Worm (Caenorhabditis elegans) whole organism, mixed stage, embryonic: ENCODE data around the gene gop-1.

Experiments used
- M03D4.4 ChIP-seq: sonication (generic microtip); optimal IDR thresholded peaks from 2 replicates; lab custom pipeline; 2017; ENCODE audit warnings: mild to moderate bottlenecking, missing genetic modification characterization, missing compliant biosample characterization
- bed-3 ChIP-seq: fragments of 200-800 bp; sonication (Bioruptor generic); optimal IDR thresholded peaks from 3 replicates; lab custom pipeline; 2018; ENCODE audit warnings: mild to moderate bottlenecking, missing genetic modification characterization, moderate library complexity, missing compliant biosample characterization
- blmp-1 ChIP-seq: fragments of 150-350 bp; optimal IDR thresholded peaks from 2 replicates; lab custom pipeline; 2014; ENCODE audit warnings: missing biosample characterization, missing genetic modification characterization
- ceh-39 ChIP-seq: fragments of 150-350 bp; optimal IDR thresholded peaks from 2 replicates; lab custom pipeline; 2014; ENCODE audit warnings: missing biosample characterization, missing genetic modification characterization
- ceh-43 ChIP-seq: fragments of 200-800 bp; sonication (Bioruptor generic); optimal IDR thresholded peaks from 2 replicates; lab custom pipeline; 2018; ENCODE audit warnings: mild to moderate bottlenecking, missing genetic modification characterization, moderate library complexity, missing compliant biosample characterization
- ceh-83 ChIP-seq: fragments of 200-800 bp; sonication (Bioruptor generic); optimal IDR thresholded peaks from 2 replicates; lab custom pipeline; 2018; ENCODE audit warnings: mild to moderate bottlenecking, missing genetic modification characterization, missing compliant biosample characterization
- ces-1 ChIP-seq: fragments of 150-350 bp; optimal IDR thresholded peaks from 2 replicates; lab custom pipeline; 2014; ENCODE audit warnings: missing biosample characterization, missing genetic modification reagents, missing genetic modification characterization
- cnd-1 ChIP-seq: fragments of 200-800 bp; sonication (Bioruptor generic); optimal IDR thresholded peaks from 2 replicates; lab custom pipeline; 2018; ENCODE audit warnings: mild to moderate bottlenecking, missing genetic modification characterization, missing compliant biosample characterization
- drap-1 ChIP-seq: fragments of 200-800 bp; sonication (Bioruptor generic); optimal IDR thresholded peaks from 3 replicates; lab custom pipeline; 2018; ENCODE audit warnings: mild to moderate bottlenecking, missing genetic modification characterization, missing compliant biosample characterization
- elt-1 ChIP-seq: sonication (generic microtip); optimal IDR thresholded peaks from 2 replicates; lab custom pipeline; 2017; ENCODE audit warnings: missing genetic modification characterization, mild to moderate bottlenecking, missing compliant biosample characterization, antibody characterized with exemption, moderate library complexity, borderline replicate concordance; ENCODE audit not compliant: insufficient read depth
- elt-3 ChIP-seq: fragments of 150-350 bp; optimal IDR thresholded peaks from 2 replicates; lab custom pipeline; 2014; ENCODE audit warnings: missing biosample characterization, missing genetic modification characterization
- flh-1 ChIP-seq: fragments of 200-800 bp; sonication (Bioruptor generic); optimal IDR thresholded peaks from 2 replicates; lab custom pipeline; 2018; ENCODE audit warnings: mild to moderate bottlenecking, missing genetic modification characterization, moderate library complexity, missing compliant biosample characterization
- ham-2 ChIP-seq: fragments of 200-800 bp; sonication (Bioruptor generic); optimal IDR thresholded peaks from 2 replicates; lab custom pipeline; 2018; ENCODE audit warnings: mild to moderate bottlenecking, missing genetic modification characterization, missing compliant biosample characterization
- hlh-1 ChIP-seq: fragments of 150-350 bp; optimal IDR thresholded peaks from 2 replicates; lab custom pipeline; 2014; ENCODE audit warnings: missing biosample characterization, missing genetic modification reagents, missing genetic modification characterization
- lin-32 ChIP-seq: fragments of 200-800 bp; sonication (Bioruptor generic); optimal IDR thresholded peaks from 2 replicates; lab custom pipeline; 2018; ENCODE audit warnings: mild to moderate bottlenecking, missing genetic modification characterization, missing compliant biosample characterization
- nhr-12 ChIP-seq: fragments of 150-350 bp; optimal IDR thresholded peaks from 2 replicates; lab custom pipeline; 2014; ENCODE audit warnings: missing biosample characterization, missing genetic modification characterization
- nhr-2 ChIP-seq: fragments of 150-350 bp; optimal IDR thresholded peaks from 2 replicates; lab custom pipeline; 2014; ENCODE audit warnings: missing biosample characterization, missing genetic modification characterization
- nhr-237 ChIP-seq: fragments of 150-350 bp; optimal IDR thresholded peaks from 2 replicates; lab custom pipeline; 2014; ENCODE audit warnings: missing biosample characterization, missing genetic modification characterization
- nhr-28 ChIP-seq: fragments of 150-350 bp; optimal IDR thresholded peaks from 2 replicates; lab custom pipeline; 2014; ENCODE audit warnings: missing biosample characterization, missing genetic modification characterization
- nhr-76 ChIP-seq: sonication (generic microtip); optimal IDR thresholded peaks from 2 replicates; lab custom pipeline; 2017; ENCODE audit warnings: missing biosample characterization, missing genetic modification characterization
- snpc-4 ChIP-seq: fragments of 150-350 bp; optimal IDR thresholded peaks from 2 replicates; lab custom pipeline; 2014; ENCODE audit warnings: missing biosample characterization, missing genetic modification characterization
- sptf-1 ChIP-seq: sonication (generic microtip); optimal IDR thresholded peaks from 2 replicates; lab custom pipeline; 2017; ENCODE audit warnings: mild to moderate bottlenecking, missing genetic modification characterization, moderate library complexity, missing compliant biosample characterization
- tbx-8 ChIP-seq: fragments of 200-800 bp; sonication (Bioruptor generic); optimal IDR thresholded peaks from 2 replicates; lab custom pipeline; 2018; ENCODE audit warnings: mild to moderate bottlenecking, missing genetic modification characterization, moderate library complexity, missing compliant biosample characterization
- unc-39 ChIP-seq: fragments of 150-350 bp; optimal IDR thresholded peaks from 2 replicates; lab custom pipeline; 2014; ENCODE audit warnings: missing biosample characterization, missing genetic modification characterization
- unc-62 ChIP-seq: fragments of 150-350 bp; optimal IDR thresholded peaks from 2 replicates; lab custom pipeline; 2014; ENCODE audit warnings: missing biosample characterization, missing genetic modification reagents, missing genetic modification characterization
- zip-8 ChIP-seq: fragments of 150-350 bp; optimal IDR thresholded peaks from 2 replicates; lab custom pipeline; 2014; ENCODE audit warnings: missing biosample characterization, missing genetic modification characterization
- ztf-11 ChIP-seq: fragments of 150-350 bp; optimal IDR thresholded peaks from 2 replicates; lab custom pipeline; 2014; ENCODE audit warnings: missing biosample characterization, missing genetic modification characterization

Gene gop-1

DNA sequence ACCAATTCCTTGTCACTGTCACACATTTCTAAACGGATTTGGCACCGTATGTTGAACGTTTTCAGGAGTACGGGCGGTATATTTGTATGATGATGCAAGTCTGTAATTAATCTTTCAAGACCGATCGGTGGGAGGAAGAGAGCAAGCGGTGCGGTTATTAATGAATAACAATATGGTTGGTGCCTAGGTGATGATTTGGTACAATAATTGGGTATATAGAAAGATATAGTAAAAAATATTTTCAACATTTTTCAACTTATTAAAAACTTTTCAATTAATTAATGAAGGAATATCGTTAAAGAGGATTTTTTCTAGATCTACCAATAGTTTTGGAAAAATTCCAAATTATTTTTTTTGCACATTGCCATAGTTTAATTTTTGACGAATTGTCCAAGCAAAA, 9.7 kb upstream of the gop-1 start, which contains the start of gene cnd-1:
cnd-1 (minus strand) TSS at position 101 of the 400 bp plus-strand sequence.
- TF ChIP-seq nhr-28 (no peak), nhr-2 (tag; lab: Kevin White, UChicago) (peak; percentile 72)
- TF ChIP-seq, all 35 proteins: peak for 1

DNA sequence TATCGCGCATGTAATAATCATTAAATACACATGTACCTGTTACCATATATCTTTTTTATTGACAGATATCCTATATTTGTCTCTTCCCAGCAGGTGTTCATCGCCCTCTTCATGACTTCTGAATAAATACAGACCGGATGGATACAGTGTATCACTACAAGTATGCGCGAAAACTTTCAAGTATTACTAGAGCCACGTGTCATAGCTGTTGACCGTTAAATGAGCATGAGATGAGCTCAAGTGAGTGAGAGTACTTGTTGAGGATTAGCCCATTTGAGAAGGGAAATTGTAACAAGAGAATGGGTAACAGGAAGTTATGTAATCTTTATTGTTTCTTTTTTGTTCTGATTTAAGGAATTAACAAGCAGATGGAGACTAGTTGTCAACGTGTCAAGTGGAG, 9.2 kb upstream of the gop-1 start:
- TF ChIP-seq nhr-2 (tag; lab: Kevin White, UChicago) (peak; percentile 92), tbx-8 (GFP tag; lab: Kevin White, UChicago) (no peak), blmp-1 (tag; lab: Kevin White, UChicago) (no peak), zip-8 (no peak)

DNA sequence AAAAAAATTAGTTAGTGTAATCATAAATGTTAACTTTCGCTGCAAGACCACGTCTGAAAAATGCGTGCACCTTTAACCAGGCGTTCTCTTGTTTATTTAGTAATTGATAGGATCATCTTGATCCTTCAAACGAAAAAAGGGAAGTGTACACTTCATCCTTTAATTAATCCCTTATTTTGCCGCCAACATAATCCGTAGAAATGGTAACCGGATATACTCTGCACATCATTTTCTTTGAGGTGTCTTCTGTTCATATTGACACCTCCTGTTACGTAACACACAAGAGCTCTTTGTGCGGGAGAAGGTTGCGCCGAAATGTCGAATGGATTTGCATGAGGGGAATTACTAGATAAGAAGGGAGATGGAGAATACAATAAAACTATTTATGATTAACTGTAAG, 5.5 kb upstream of the gop-1 start:
- TF ChIP-seq nhr-2 (tag; lab: Kevin White, UChicago) = peak; percentile 81
- TF ChIP-seq sptf-1 (tag; lab: Kevin White, UChicago) = no peak
- peak; percentile 14 for TF ChIP-seq zip-8

DNA sequence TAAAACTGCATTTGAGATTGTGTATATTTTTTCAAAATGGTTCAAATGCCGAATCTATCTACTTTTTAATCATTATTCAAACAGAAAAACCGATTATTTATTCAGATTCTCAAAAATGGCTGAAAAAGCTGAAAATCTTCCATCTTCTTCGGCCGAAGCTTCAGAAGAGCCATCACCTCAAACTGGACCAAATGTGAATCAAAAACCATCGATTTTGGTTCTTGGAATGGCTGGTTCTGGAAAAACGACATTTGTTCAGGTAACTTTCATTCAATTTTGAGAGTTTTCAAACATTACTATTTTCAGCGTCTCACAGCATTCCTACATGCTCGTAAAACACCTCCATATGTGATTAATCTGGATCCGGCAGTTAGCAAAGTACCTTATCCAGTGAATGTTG, 4.7 kb downstream of the gop-1 start, which contains the start of gene gop-2:
gop-2 (plus strand) TSS at position 106 of the 400 bp plus-strand sequence.
- TF ChIP-seq ztf-11 (tag; lab: Kevin White, UChicago) (no peak), elt-1 (tag; lab: Kevin White, UChicago) (no peak), ceh-43 (GFP tag; lab: Kevin White, UChicago) (no peak), ceh-83 (no peak), nhr-2 (tag; lab: Kevin White, UChicago) (no peak), elt-3 (tag; lab: Kevin White, UChicago) (no peak), nhr-76 (no peak), tbx-8 (GFP tag; lab: Kevin White, UChicago) (no peak), hlh-1 (no peak), flh-1 (GFP tag; lab: Kevin White, UChicago) (no peak)

DNA sequence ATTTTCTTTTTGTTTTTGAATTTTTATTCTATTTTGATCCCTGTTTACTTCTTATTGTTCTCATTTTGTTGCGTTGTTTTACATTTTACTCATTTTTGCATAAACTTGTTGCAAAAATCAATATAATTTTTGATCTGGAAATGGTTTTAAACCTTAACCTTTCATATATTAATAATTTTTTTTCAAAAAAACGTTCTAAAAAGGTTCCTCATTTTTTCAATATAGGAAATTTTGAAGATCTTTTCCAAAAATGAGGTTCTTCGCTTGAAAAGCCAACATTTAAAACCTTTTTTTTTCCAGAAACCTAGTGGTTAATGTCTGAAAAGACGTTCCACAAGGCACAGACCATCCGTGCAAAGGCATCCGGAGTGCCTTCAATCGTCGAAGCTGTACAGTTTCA, 6.2 kb downstream of the gop-1 start, which contains the start of gene gop-3:
gop-3 (plus strand) TSS at position 301 of the 400 bp plus-strand sequence.
- no peak for TF ChIP-seq elt-3 (tag; lab: Kevin White, UChicago)
- TF ChIP-seq nhr-237 = no peak
- no peak for TF ChIP-seq M03D4.4 (tag; lab: Kevin White, UChicago)
- no peak for TF ChIP-seq unc-62 (GFP tag; lab: Kevin White, UChicago)
- TF ChIP-seq drap-1 (GFP tag; lab: Kevin White, UChicago) = no peak
- no peak for TF ChIP-seq ztf-11 (tag; lab: Kevin White, UChicago)
- TF ChIP-seq ham-2 (GFP tag; lab: Kevin White, UChicago) = no peak
- no peak for TF ChIP-seq nhr-12 (tag; lab: Kevin White, UChicago)
- TF ChIP-seq ceh-39 = no peak
- TF ChIP-seq blmp-1 (tag; lab: Kevin White, UChicago) = no peak
- TF ChIP-seq lin-32 (GFP tag; lab: Kevin White, UChicago) = no peak
- no peak for TF ChIP-seq snpc-4 (tag; lab: Kevin White, UChicago)
- TF ChIP-seq nhr-2 (tag; lab: Kevin White, UChicago) = no peak
- TF ChIP-seq flh-1 (GFP tag; lab: Kevin White, UChicago) = no peak
- TF ChIP-seq nhr-28 = no peak
- no peak for TF ChIP-seq ceh-83
- no peak for TF ChIP-seq bed-3

DNA sequence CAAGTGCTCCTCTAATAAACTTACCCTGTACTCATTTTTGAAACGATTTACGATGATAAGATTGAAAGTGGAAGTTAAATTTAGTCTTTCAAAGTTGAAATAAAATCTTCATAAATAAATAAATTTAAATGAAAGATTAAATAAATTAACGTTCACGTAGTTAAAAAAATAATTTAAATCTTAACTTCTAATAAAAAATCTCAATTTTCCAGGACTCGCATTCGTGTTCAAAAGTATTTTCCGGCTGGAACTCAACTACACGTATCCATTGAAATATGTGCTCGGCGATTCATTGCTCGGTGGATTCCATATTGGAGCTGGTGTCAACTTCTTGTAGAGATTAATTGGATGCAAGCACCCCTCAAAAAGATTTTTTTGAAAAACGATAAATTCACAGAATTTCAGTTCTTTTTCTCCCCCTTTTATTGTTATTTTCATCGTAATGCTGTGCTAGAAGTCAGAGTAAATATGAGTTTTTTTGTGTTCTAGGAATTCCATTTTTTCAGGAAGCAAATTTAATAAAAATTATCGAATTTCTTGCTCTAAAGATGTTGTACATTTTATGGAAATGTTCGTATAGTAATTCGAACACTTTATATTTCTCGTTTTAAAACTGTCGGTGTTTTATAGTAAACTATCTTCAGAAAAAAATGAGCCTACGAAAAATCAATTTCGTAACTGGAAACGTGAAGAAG, 9.2 kb downstream of the gop-1 start, which contains the start of the genes C34E10.9 and hap-1:
C34E10.9 (minus strand) TSS at position 101 of the 695 bp plus-strand sequence.
hap-1 (plus strand) TSS at position 645 of the 695 bp plus-strand sequence.
- TF ChIP-seq lin-32 (GFP tag; lab: Kevin White, UChicago) = no peak
- TF ChIP-seq sptf-1 (tag; lab: Kevin White, UChicago) = no peak
- TF ChIP-seq nhr-28 = no peak
- no peak for TF ChIP-seq snpc-4 (tag; lab: Kevin White, UChicago)
- TF ChIP-seq nhr-76 = no peak
- TF ChIP-seq ceh-83 = no peak
- no peak for TF ChIP-seq nhr-12 (tag; lab: Kevin White, UChicago)
- no peak for TF ChIP-seq elt-1 (tag; lab: Kevin White, UChicago)

DNA sequence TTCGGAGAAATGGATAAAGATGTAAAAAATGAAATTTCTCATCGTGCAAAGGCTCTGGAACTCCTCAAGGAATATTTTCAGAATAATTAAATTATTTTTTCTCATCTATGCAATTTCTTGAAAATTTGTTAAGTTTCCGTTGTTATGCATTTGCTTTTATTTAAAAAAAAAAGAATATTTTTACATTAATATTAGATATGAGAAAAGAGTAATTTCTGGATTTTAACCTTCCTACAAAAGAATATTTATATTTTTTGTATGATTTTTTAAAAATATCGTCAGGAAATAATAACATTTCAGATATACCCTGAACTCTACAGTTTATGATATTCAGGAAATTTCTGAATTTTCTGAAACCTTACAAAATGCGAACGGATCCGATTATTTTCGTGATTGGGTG, 10.6 kb downstream of the gop-1 start, which contains the start of gene gro-1:
gro-1 (plus strand) TSS at position 301 of the 400 bp plus-strand sequence.
- TF ChIP-seq cnd-1 (tag; lab: Kevin White, UChicago) (no peak), unc-39 (tag; lab: Kevin White, UChicago) (no peak), ces-1 (GFP tag; lab: Kevin White, UChicago) (no peak), nhr-12 (tag; lab: Kevin White, UChicago) (no peak)
